Worm (Caenorhabditis elegans): Measurements from ENCODE around the gene rmh-2.

Gene rmh-2

DNA sequence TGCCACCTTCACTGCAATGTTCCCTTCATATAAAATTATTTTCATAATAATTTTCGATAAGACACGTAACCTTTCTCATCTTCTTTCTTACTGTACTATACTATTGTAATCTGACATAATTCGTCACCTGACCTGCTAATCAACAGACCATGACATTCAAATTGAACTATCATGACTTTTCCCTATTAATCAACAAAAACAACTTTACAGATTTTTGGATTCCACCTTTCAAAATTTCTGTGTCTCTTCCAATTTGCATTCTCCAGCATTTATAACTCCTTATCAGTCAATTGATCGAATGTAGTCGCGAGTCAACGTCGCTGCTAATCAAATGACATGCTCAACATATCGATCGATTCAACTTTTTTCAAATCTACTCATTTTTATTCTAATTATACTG lies 40.9 kb downstream of the rmh-2 start, which contains the start of gene fshr-1:
fshr-1 (plus strand) TSS at position 209 of the 400 bp plus-strand sequence.
- TF ChIP-seq fos-1 (tag; optimal IDR thresholded peaks at IDR 0.05) (peak; percentile 57), crh-2 (tag; optimal IDR thresholded peaks at IDR 0.05) (peak; percentile 30), sma-9 (GFP tag; optimal IDR thresholded peaks at IDR 0.05) (no peak), sma-9 (tag; optimal IDR thresholded peaks at IDR 0.05) (no peak), lin-11 (tag; optimal IDR thresholded peaks at IDR 0.05) (no peak)

DNA sequence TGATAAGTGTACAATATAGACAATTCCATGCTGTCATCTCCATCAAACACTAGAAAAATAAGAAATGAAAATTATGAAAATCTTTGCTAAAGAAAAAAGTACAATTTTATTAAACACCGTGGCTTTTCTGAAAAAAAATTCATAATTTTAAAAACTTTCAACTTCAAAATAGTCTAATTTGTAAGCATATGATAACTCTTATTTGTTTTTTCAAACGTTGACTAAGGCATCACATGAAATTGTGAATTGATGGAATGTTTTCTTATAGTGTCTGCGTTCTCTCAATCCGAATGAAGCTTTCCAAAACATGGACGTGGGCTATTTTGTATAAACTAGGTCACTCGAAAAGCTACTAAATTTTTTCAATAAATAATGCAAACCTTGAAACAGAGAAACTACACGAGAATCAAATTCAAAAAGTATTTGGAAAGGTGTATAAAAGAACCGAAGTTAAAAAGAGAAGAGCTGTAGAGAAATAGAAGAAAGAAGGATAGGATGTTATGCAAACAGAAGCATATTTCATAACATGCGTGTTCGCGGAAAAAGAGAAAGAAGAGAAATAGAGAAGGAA lies 44.6 kb downstream of the rmh-2 start, which contains the start of gene clp-9:
clp-9 (minus strand) TSS at position 51 of the 571 bp plus-strand sequence.
- TF ChIP-seq egl-27 (tag; optimal IDR thresholded peaks at IDR 0.05) (no peak), gmeb-1 (tag; optimal IDR thresholded peaks at IDR 0.05) (no peak), sem-4 (tag; optimal IDR thresholded peaks at IDR 0.05) (no peak), unc-55 (GFP tag; optimal IDR thresholded peaks at IDR 0.05) (peak; percentile 77), C34F6.9 (tag; optimal IDR thresholded peaks at IDR 0.05) (peak; percentile 31), nhr-10 (tag; optimal IDR thresholded peaks at IDR 0.05) (no peak)

DNA sequence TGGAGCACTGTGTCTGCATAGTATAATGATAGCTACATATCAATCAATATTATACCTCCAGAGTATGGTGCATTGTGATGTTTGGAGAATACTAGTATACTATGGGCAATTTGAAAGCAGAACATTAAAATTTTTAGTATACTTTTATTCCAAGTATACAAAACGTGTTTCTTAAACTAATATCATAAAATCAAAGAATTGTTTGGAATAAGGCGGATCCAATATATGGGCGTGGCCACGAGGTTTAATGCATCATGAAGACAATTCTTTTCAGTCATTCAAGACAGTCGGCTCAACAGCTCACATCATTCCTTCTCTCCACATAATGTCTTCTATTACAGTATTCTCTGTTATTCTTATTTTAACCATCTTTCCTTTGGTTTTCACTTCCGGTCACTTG lies 50.7 kb downstream of the rmh-2 start, which contains the start of gene sdz-31:
sdz-31 (plus strand) TSS at position 301 of the 400 bp plus-strand sequence.
- no peak for TF ChIP-seq ztf-11 (tag; optimal IDR thresholded peaks at IDR 0.05)
- no peak for TF ChIP-seq skn-1 (tag; optimal IDR thresholded peaks at IDR 0.05)
- no peak for TF ChIP-seq R02D3.7 (tag; optimal IDR thresholded peaks at IDR 0.05)
- no peak for TF ChIP-seq crh-2 (tag; optimal IDR thresholded peaks at IDR 0.05)
- TF ChIP-seq egl-27 (tag; optimal IDR thresholded peaks at IDR 0.05), result no peak
- TF ChIP-seq nhr-23 (tag; optimal IDR thresholded peaks at IDR 0.05), result no peak
- no peak for TF ChIP-seq F13H6.1 (tag; optimal IDR thresholded peaks at IDR 0.05)
- no peak for TF ChIP-seq elt-3 (tag; optimal IDR thresholded peaks at IDR 0.05)
- TF ChIP-seq fos-1 (tag; optimal IDR thresholded peaks at IDR 0.05), result no peak
- TF ChIP-seq nhr-129 (tag; optimal IDR thresholded peaks at IDR 0.05), result no peak
- TF ChIP-seq unc-55 (GFP tag; optimal IDR thresholded peaks at IDR 0.05), result no peak
- no peak for TF ChIP-seq nhr-10 (tag; optimal IDR thresholded peaks at IDR 0.05)
- no peak for TF ChIP-seq nhr-237 (tag; optimal IDR thresholded peaks at IDR 0.05)
- TF ChIP-seq lsy-2 (tag; optimal IDR thresholded peaks at IDR 0.05), result no peak

DNA sequence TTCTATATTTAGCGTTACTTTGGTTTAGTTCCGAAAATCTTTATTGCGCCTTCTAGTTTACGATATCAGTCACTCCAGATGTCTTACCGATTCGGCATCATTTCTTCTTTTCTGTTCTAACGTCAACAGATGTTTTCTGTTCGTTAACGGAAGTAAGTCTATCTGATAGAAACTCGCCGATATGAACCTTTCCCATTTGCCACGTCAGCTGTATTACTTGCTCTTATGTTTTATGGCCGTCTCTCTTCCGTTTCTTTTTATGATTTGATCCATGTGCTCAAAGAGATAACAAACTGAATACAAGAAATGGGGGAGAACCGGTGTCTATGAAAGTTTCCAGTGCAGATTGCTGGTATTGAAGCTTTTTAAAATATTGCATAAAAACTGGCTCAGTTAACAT lies 51.2 kb downstream of the rmh-2 start, which contains the start of gene srab-26:
srab-26 (minus strand) TSS at position 101 of the 400 bp plus-strand sequence.
- TF ChIP-seq nhr-23 (tag; optimal IDR thresholded peaks at IDR 0.05) (no peak), egl-27 (tag; optimal IDR thresholded peaks at IDR 0.05) (no peak), nhr-25 (tag; optimal IDR thresholded peaks at IDR 0.05) (no peak), sma-9 (GFP tag; optimal IDR thresholded peaks at IDR 0.05) (no peak), sma-9 (tag; optimal IDR thresholded peaks at IDR 0.05) (no peak), unc-62 (GFP tag; optimal IDR thresholded peaks at IDR 0.05) (no peak), gmeb-1 (tag; optimal IDR thresholded peaks at IDR 0.05) (no peak), ztf-1 (GFP tag; conservative IDR thresholded peaks at IDR 0.05) (no peak), nhr-237 (tag; optimal IDR thresholded peaks at IDR 0.05) (no peak), skn-1 (tag; optimal IDR thresholded peaks at IDR 0.05) (no peak), C34F6.9 (tag; optimal IDR thresholded peaks at IDR 0.05) (no peak), elt-1 (tag; optimal IDR thresholded peaks at IDR 0.05) (no peak), nhr-6 (tag; optimal IDR thresholded peaks at IDR 0.05) (no peak), nhr-10 (tag; optimal IDR thresholded peaks at IDR 0.05) (no peak), nhr-77 (tag; optimal IDR thresholded peaks at IDR 0.05) (no peak), nhr-11 (tag; optimal IDR thresholded peaks at IDR 0.05) (no peak), alr-1 (tag; optimal IDR thresholded peaks at IDR 0.05) (no peak), crh-2 (tag; optimal IDR thresholded peaks at IDR 0.05) (no peak), ztf-4 (tag; optimal IDR thresholded peaks at IDR 0.05) (no peak)

Data from whole organism, L2 larva.